Fruit fly (Drosophila melanogaster): ENCODE data around the gene Wdr82.

DNA sequence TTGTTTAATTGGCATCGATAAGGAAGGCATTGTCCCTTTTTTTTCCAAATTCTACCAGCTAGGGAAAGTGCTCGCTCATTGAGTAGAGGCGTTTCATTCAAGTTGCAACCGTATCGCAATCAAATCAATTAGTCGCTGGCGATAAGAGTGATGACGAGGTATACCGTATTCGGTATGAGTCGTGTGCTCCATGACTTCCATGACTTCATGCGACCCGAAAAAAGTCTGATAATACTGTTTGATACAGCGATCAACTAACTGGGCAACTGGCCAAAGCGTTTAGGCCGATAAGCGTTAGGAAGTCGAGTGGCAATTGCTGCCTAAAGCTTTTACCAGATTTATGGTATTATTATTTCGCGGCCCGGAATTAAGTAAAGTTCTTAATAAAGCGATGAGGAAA is 29.7 kb upstream of the Wdr82 start:
- TF ChIP-seq Sin3A (optimal IDR thresholded peaks at IDR 0.05) = no peak
- no peak for TF ChIP-seq h (optimal IDR thresholded peaks at IDR 0.05)
- TF ChIP-seq insv (optimal IDR thresholded peaks at IDR 0.05) = no peak
- TF ChIP-seq ttk (optimal IDR thresholded peaks at IDR 0.05) = no peak
- TF ChIP-seq psq (optimal IDR thresholded peaks at IDR 0.05) = no peak
- no peak for TF ChIP-seq Myc (optimal IDR thresholded peaks at IDR 0.05)
